Worm (Caenorhabditis elegans) whole organism, L3 larva: ENCODE measurements around the gene R53.8.

Experiments
- fkh-10 ChIP-seq: sonication (generic microtip); optimal IDR thresholded peaks from 2 replicates; lab custom pipeline; 2017; ENCODE audit warnings: missing biosample characterization, missing genetic modification reagents, missing genetic modification characterization
- nhr-11 ChIP-seq: fragments of 150-350 bp; optimal IDR thresholded peaks from 2 replicates; lab custom pipeline; 2014; ENCODE audit warnings: missing biosample characterization, missing genetic modification characterization
- nhr-23 ChIP-seq: fragments of 150-350 bp; optimal IDR thresholded peaks from 2 replicates; lab custom pipeline; 2014; ENCODE audit warnings: missing biosample characterization, missing genetic modification reagents, missing genetic modification characterization
- nhr-25 ChIP-seq: sonication (generic microtip); optimal IDR thresholded peaks from 2 replicates; lab custom pipeline; 2017; ENCODE audit warnings: missing biosample characterization, missing genetic modification characterization
- nhr-76 ChIP-seq: fragments of 150-350 bp; sonication (generic microtip); optimal IDR thresholded peaks from 5 replicates; lab custom pipeline; 2014; ENCODE audit warnings: missing biosample characterization, missing genetic modification characterization
- pqm-1 ChIP-seq: fragments of 150-350 bp; optimal IDR thresholded peaks from 2 replicates; lab custom pipeline; 2017; ENCODE audit warnings: missing biosample characterization, missing genetic modification characterization, inconsistent platforms
- unc-39 ChIP-seq: sonication (generic microtip); optimal IDR thresholded peaks from 4 replicates; lab custom pipeline; 2017; ENCODE audit warnings: missing biosample characterization, missing genetic modification characterization
- unc-62 ChIP-seq: fragments of 150-350 bp; sonication (generic microtip); optimal IDR thresholded peaks from 4 replicates; lab custom pipeline; 2014; ENCODE audit warnings: missing biosample characterization, missing genetic modification reagents, missing genetic modification characterization

DNA sequence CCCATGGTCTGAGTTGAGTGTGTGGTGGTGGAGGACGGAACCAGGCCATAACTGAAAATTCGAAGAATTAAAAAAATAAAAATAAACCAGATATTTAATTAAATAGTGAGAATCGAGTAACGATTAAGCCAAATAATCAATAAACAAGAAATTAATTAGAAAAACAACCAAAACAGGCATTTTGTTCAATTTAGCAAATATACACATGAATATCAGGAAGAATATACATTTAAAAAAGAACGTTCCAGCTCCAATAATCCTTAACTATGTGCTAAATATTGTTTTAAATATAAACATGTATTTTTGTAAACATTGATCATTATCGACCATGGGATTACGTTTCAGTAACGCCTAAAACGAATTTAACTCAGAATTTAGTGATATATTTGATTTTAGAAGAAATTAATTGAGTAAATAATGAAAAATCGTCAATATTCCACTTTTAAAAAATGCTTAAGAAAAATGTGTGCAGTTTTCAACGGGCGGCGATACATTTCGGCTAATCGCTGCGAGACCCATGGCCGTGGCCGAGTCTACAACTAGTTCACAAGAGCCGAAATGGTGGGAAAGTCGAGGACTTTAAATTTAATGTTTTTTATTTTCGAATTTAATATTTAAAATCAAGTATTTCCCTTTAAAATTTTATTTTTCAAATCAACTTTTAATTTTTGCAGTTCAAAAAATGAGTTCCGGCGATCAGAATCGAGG is 8.4 kb upstream of the R53.8 start, which contains the start of the genes R53.4 and psf-1:
- TF ChIP-seq pqm-1 (tag; lab: Kevin White, UChicago) (peak; percentile 49), fkh-10 (no peak), unc-62 (GFP tag; lab: Kevin White, UChicago) (no peak), nhr-23 (tag; lab: Kevin White, UChicago) (peak; percentile 84), nhr-25 (peak; percentile 49), nhr-11 (tag; lab: Kevin White, UChicago) (no peak), unc-39 (tag; lab: Kevin White, UChicago) (no peak), nhr-76 (no peak)
